Fruit fly (Drosophila melanogaster) whole organism, wandering third instar larva: ENCODE results near the gene brat.
A peak's percentile ranks its signal among the peaks of the same experiment; 100 is the strongest.

ENCODE experiments used
- Abd-B ChIP-seq: fragments of >200 bp; optimal IDR thresholded peaks from 2 replicates; lab custom pipeline; 2017; ENCODE audit warnings: missing biosample characterization, missing genetic modification characterization
- CG32264 ChIP-seq: fragments of 200-800 bp; sonication (Bioruptor generic); optimal IDR thresholded peaks from 2 replicates; lab custom pipeline; 2016; ENCODE audit warnings: missing biosample characterization, missing genetic modification characterization
- CG9705 ChIP-seq: fragments of 200-800 bp; sonication (Bioruptor generic); optimal IDR thresholded peaks from 2 replicates; lab custom pipeline; 2018; ENCODE audit warnings: missing biosample characterization, mild to moderate bottlenecking, missing genetic modification characterization
- CrebA ChIP-seq: fragments of 200-800 bp; sonication (Bioruptor generic); optimal IDR thresholded peaks from 2 replicates; lab custom pipeline; 2016; ENCODE audit warnings: missing biosample characterization, mild to moderate bottlenecking, missing genetic modification characterization, borderline replicate concordance
- Dfd ChIP-seq: fragments of >200 bp; optimal IDR thresholded peaks from 2 replicates; lab custom pipeline; 2017; ENCODE audit warnings: missing biosample characterization, missing genetic modification characterization
- GATAd ChIP-seq: sonication (Bioruptor generic); optimal IDR thresholded peaks from 2 replicates; lab custom pipeline; 2016; ENCODE audit warnings: missing biosample characterization, missing genetic modification characterization
- HLH106 ChIP-seq: fragments of 200-800 bp; optimal IDR thresholded peaks from 3 replicates; lab custom pipeline; 2019; ENCODE audit warnings: missing biosample characterization, mild to moderate bottlenecking, missing genetic modification characterization, moderate library complexity
- Hnf4 ChIP-seq: fragments of 200-800 bp; sonication (Bioruptor generic); optimal IDR thresholded peaks from 2 replicates; lab custom pipeline; 2016; ENCODE audit warnings: missing biosample characterization, mild to moderate bottlenecking, missing genetic modification characterization
- Hr78 ChIP-seq: fragments of >200 bp; optimal IDR thresholded peaks from 2 replicates; lab custom pipeline; 2017; ENCODE audit warnings: missing biosample characterization, missing genetic modification characterization
- Hr83 ChIP-seq: fragments of 200-300 bp; sonication (Bioruptor generic); optimal IDR thresholded peaks from 2 replicates; lab custom pipeline; 2016; ENCODE audit warnings: missing biosample characterization, mild to moderate bottlenecking, missing genetic modification characterization, moderate library complexity; ENCODE audit not compliant: poor library complexity, severe bottlenecking
- Jra ChIP-seq: sonication (Bioruptor generic); optimal IDR thresholded peaks from 2 replicates; lab custom pipeline; 2016; ENCODE audit warnings: missing biosample characterization, missing genetic modification characterization
- Mio ChIP-seq: sonication (Bioruptor generic); optimal IDR thresholded peaks from 2 replicates; lab custom pipeline; 2016; ENCODE audit warnings: missing biosample characterization, missing genetic modification characterization
- Myc ChIP-seq: fragments of >200 bp; optimal IDR thresholded peaks from 2 replicates; lab custom pipeline; 2017
- N ChIP-seq: fragments of >200 bp; optimal IDR thresholded peaks from 2 replicates; lab custom pipeline; 2018; ENCODE audit warnings: missing biosample characterization, missing external identifiers, missing genetic modification characterization
- Rel ChIP-seq, 2 experiments: fragments of 200-800 bp; sonication (Bioruptor generic) in 1 of 2; optimal IDR thresholded peaks; 2 replicates in 1 of 2; 3 replicates in 1 of 2; lab custom pipeline; 2016 to 2019; ENCODE audit warnings: mild to moderate bottlenecking in 2 of 2, missing biosample characterization in 2 of 2, missing genetic modification characterization in 2 of 2, moderate library complexity in 1 of 2
- Sp1 ChIP-seq: fragments of 200-800 bp; sonication (Bioruptor generic); optimal IDR thresholded peaks from 3 replicates; lab custom pipeline; 2019; ENCODE audit warnings: missing biosample characterization, mild to moderate bottlenecking, missing genetic modification characterization, moderate library complexity
- dmrt93B ChIP-seq: fragments of 200-800 bp; sonication (Bioruptor generic); optimal IDR thresholded peaks from 2 replicates; lab custom pipeline; 2018; ENCODE audit warnings: missing biosample characterization, mild to moderate bottlenecking, missing genetic modification characterization
- dsf ChIP-seq: sonication (Bioruptor generic); optimal IDR thresholded peaks from 2 replicates; lab custom pipeline; 2016; ENCODE audit warnings: missing biosample characterization, missing genetic modification characterization, borderline replicate concordance
- ey ChIP-seq: fragments of 200-800 bp; sonication (Bioruptor generic); optimal IDR thresholded peaks from 2 replicates; lab custom pipeline; 2016; ENCODE audit warnings: missing biosample characterization, missing genetic modification characterization
- foxo ChIP-seq, 2 experiments: fragments of 200-800 bp; sonication (Bioruptor generic); optimal IDR thresholded peaks; 2 replicates in 1 of 2; 3 replicates in 1 of 2; lab custom pipeline; 2016 to 2017; ENCODE audit warnings: missing biosample characterization in 2 of 2, missing genetic modification characterization in 2 of 2
- fru ChIP-seq: fragments of 200-800 bp; sonication (Bioruptor generic); optimal IDR thresholded peaks from 3 replicates; lab custom pipeline; 2016; ENCODE audit warnings: missing biosample characterization, mild to moderate bottlenecking, missing genetic modification characterization
- h ChIP-seq: fragments of 200-800 bp; sonication (Bioruptor generic); optimal IDR thresholded peaks from 3 replicates; lab custom pipeline; 2016; ENCODE audit warnings: missing biosample characterization, mild to moderate bottlenecking, missing genetic modification characterization
- jim ChIP-seq: fragments of 175-275, 200-325 bp; sonication (Bioruptor generic); optimal IDR thresholded peaks from 2 replicates; lab custom pipeline; 2016; ENCODE audit warnings: missing biosample characterization, mild to moderate bottlenecking, missing genetic modification characterization
- pan ChIP-seq: fragments of >200 bp; optimal IDR thresholded peaks from 2 replicates; lab custom pipeline; 2017
- psq ChIP-seq: fragments of 200-800 bp; sonication (Bioruptor generic); optimal IDR thresholded peaks from 3 replicates; lab custom pipeline; 2017; ENCODE audit warnings: missing biosample characterization, mild to moderate bottlenecking, missing genetic modification characterization, moderate library complexity
- rgr ChIP-seq: fragments of 200-800 bp; sonication (Bioruptor generic); optimal IDR thresholded peaks from 3 replicates; lab custom pipeline; 2016; ENCODE audit warnings: missing biosample characterization, mild to moderate bottlenecking, missing genetic modification characterization
- tai ChIP-seq: sonication (Bioruptor generic); optimal IDR thresholded peaks from 2 replicates; lab custom pipeline; 2016; ENCODE audit warnings: missing biosample characterization, missing genetic modification characterization
- usp ChIP-seq: fragments of >200 bp; optimal IDR thresholded peaks from 2 replicates; lab custom pipeline; 2017; ENCODE audit warnings: missing biosample characterization, missing genetic modification characterization
- woc ChIP-seq: sonication (Bioruptor generic); optimal IDR thresholded peaks from 2 replicates; lab custom pipeline; 2016; ENCODE audit warnings: missing biosample characterization, mild to moderate bottlenecking, missing genetic modification characterization

brat gene

dm6 chr2L:19204546-19204945 is 70.9 kb downstream of the brat start:
- no peak for TF ChIP-seq h (GFP tag; lab: Kevin White, UChicago)
- TF ChIP-seq Dfd (GFP tag; lab: Kevin White, UChicago), result peak; percentile 74
- no peak for TF ChIP-seq Rel (GFP tag; optimal IDR thresholded peaks at IDR 0.05; lab: Kevin White, UChicago)
- TF ChIP-seq Rel (tag; optimal IDR thresholded peaks at IDR 0.05; lab: Kevin White, UChicago), result no peak
- TF ChIP-seq HLH106 (tag; lab: Kevin White, UChicago), result no peak

dm6 chr2L:19208874-19209273 is 75.3 kb downstream of the brat start:
- no peak for TF ChIP-seq dsf (GFP tag; lab: Kevin White, UChicago)
- no peak for TF ChIP-seq GATAd (GFP tag; lab: Kevin White, UChicago)
- TF ChIP-seq woc (GFP tag; lab: Kevin White, UChicago), result no peak
- TF ChIP-seq psq (GFP tag; lab: Kevin White, UChicago), result no peak
- TF ChIP-seq dmrt93B (GFP tag; lab: Kevin White, UChicago), result no peak
- no peak for TF ChIP-seq usp
- no peak for TF ChIP-seq jim
- no peak for TF ChIP-seq h (GFP tag; lab: Kevin White, UChicago)
- TF ChIP-seq fru (GFP tag; lab: Kevin White, UChicago), result no peak
- TF ChIP-seq foxo (GFP tag; optimal IDR thresholded peaks at IDR 0.05; lab: Kevin White, UChicago), result no peak
- TF ChIP-seq CG9705 (GFP tag; lab: Kevin White, UChicago), result no peak
- no peak for TF ChIP-seq Hnf4
- TF ChIP-seq Hr78 (GFP tag; lab: Kevin White, UChicago), result no peak
- TF ChIP-seq Abd-B, result no peak
- no peak for TF ChIP-seq tai (GFP tag; lab: Kevin White, UChicago)
- no peak for TF ChIP-seq ey (GFP tag; lab: Kevin White, UChicago)
- no peak for TF ChIP-seq HLH106 (tag; lab: Kevin White, UChicago)
- TF ChIP-seq Myc (lab: Kevin White, UChicago), result no peak
- TF ChIP-seq Rel (GFP tag; optimal IDR thresholded peaks at IDR 0.05; lab: Kevin White, UChicago), result no peak
- no peak for TF ChIP-seq Rel (tag; optimal IDR thresholded peaks at IDR 0.05; lab: Kevin White, UChicago)

- TF ChIP-seq woc (GFP tag; lab: Kevin White, UChicago) (no peak), rgr (GFP tag; lab: Kevin White, UChicago) (no peak), CG32264 (GFP tag; lab: Kevin White, UChicago) (no peak), Rel (GFP tag; optimal IDR thresholded peaks at IDR 0.05; lab: Kevin White, UChicago) (no peak), Rel (tag; optimal IDR thresholded peaks at IDR 0.05; lab: Kevin White, UChicago) (no peak), pan (lab: Kevin White, UChicago) (no peak), psq (GFP tag; lab: Kevin White, UChicago) (no peak), Jra (GFP tag; lab: Kevin White, UChicago) (no peak), dsf (GFP tag; lab: Kevin White, UChicago) (no peak), N (no peak), Mio (GFP tag; lab: Kevin White, UChicago) (no peak), Sp1 (GFP tag; lab: Kevin White, UChicago) (no peak), Dfd (GFP tag; lab: Kevin White, UChicago) (no peak)
- TF ChIP-seq, all 38 proteins: peak for 0
Observed at dm6 chr2L:19212401-19212800, 78.8 kb downstream of the brat start.

dm6 chr2L:19217933-19218332 is 84.3 kb downstream of the brat start:
- no peak for TF ChIP-seq CrebA
- no peak for TF ChIP-seq GATAd (GFP tag; lab: Kevin White, UChicago)
- no peak for TF ChIP-seq CG32264 (GFP tag; lab: Kevin White, UChicago)
- no peak for TF ChIP-seq Mio (GFP tag; lab: Kevin White, UChicago)
- TF ChIP-seq dmrt93B (GFP tag; lab: Kevin White, UChicago), result no peak
- TF ChIP-seq dsf (GFP tag; lab: Kevin White, UChicago), result no peak
- no peak for TF ChIP-seq pan (lab: Kevin White, UChicago)
- no peak for TF ChIP-seq ey (GFP tag; lab: Kevin White, UChicago)
- TF ChIP-seq Jra (GFP tag; lab: Kevin White, UChicago), result no peak
- no peak for TF ChIP-seq usp
- TF ChIP-seq rgr (GFP tag; lab: Kevin White, UChicago), result no peak
- TF ChIP-seq Sp1 (GFP tag; lab: Kevin White, UChicago), result no peak
- no peak for TF ChIP-seq Myc (lab: Kevin White, UChicago)
- TF ChIP-seq Hr78 (GFP tag; lab: Kevin White, UChicago), result no peak
- TF ChIP-seq Hr83 (GFP tag; lab: Kevin White, UChicago), result no peak
- no peak for TF ChIP-seq Abd-B

dm6 chr2L:19219473-19219872 is 85.9 kb downstream of the brat start:
- TF ChIP-seq fru (GFP tag; lab: Kevin White, UChicago) (no peak), Rel (GFP tag; optimal IDR thresholded peaks at IDR 0.05; lab: Kevin White, UChicago) (no peak), Rel (tag; optimal IDR thresholded peaks at IDR 0.05; lab: Kevin White, UChicago) (no peak), CG9705 (GFP tag; lab: Kevin White, UChicago) (no peak), Hr83 (GFP tag; lab: Kevin White, UChicago) (no peak), N (no peak), dsf (GFP tag; lab: Kevin White, UChicago) (no peak), Jra (GFP tag; lab: Kevin White, UChicago) (no peak), psq (GFP tag; lab: Kevin White, UChicago) (no peak)
